Worm (Caenorhabditis elegans) whole organism, L1 larva: Measurements from ENCODE around the gene ape-1.

Source experiments
- C04F5.9 ChIP-seq: sonication (generic microtip); optimal IDR thresholded peaks from 2 replicates; lab custom pipeline; 2016; ENCODE audit warnings: missing genetic modification characterization, missing compliant biosample characterization
- F16B12.6 ChIP-seq: fragments of 150-350 bp; optimal IDR thresholded peaks from 2 replicates; lab custom pipeline; 2014; ENCODE audit warnings: missing biosample characterization, missing genetic modification characterization
- alr-1 ChIP-seq: fragments of 200-800 bp; sonication (Bioruptor generic); optimal IDR thresholded peaks from 2 replicates; lab custom pipeline; 2018; ENCODE audit warnings: borderline replicate concordance, mild to moderate bottlenecking, missing genetic modification characterization, missing compliant biosample characterization
- blmp-1 ChIP-seq: fragments of 150-350 bp; optimal IDR thresholded peaks from 2 replicates; lab custom pipeline; 2014; ENCODE audit warnings: missing biosample characterization, missing genetic modification characterization
- ceh-63 ChIP-seq: fragments of 200-800 bp; sonication (Bioruptor generic); optimal IDR thresholded peaks from 2 replicates; lab custom pipeline; 2018; ENCODE audit warnings: mild to moderate bottlenecking, missing genetic modification characterization, missing compliant biosample characterization
- ceh-82 ChIP-seq, 3 experiments: fragments of 150-350 bp in 1 of 3; sonication (generic microtip) in 2 of 3; optimal IDR thresholded peaks; 2 replicates each; lab custom pipeline; 2014 to 2017; ENCODE audit warnings: missing biosample characterization in 3 of 3, missing genetic modification characterization in 3 of 3
- ceh-88 ChIP-seq: fragments of 200-800 bp; sonication (Bioruptor generic); IDR thresholded peaks from 2 replicates; pipeline ENCODE4 v1.3.6; 2022; ENCODE audit warnings: missing genetic modification characterization, missing compliant biosample characterization
- dpl-1 ChIP-seq, 3 experiments: fragments of 150-350 bp in 2 of 3; sonication (generic microtip) in 1 of 3; optimal IDR thresholded peaks; 2 replicates each; lab custom pipeline; 2014 to 2017; ENCODE audit warnings: missing biosample characterization in 3 of 3, missing genetic modification characterization in 3 of 3, missing genetic modification reagents in 3 of 3
- dsc-1 ChIP-seq: sonication (generic microtip); optimal IDR thresholded peaks from 2 replicates; lab custom pipeline; 2016; ENCODE audit warnings: mild to moderate bottlenecking, missing genetic modification characterization, missing compliant biosample characterization
- efl-1 ChIP-seq, 4 experiments: fragments of 150-350 bp; optimal IDR thresholded peaks in 3 of 4; peaks in 1 of 4; 1 replicate in 1 of 4; 2 replicates in 3 of 4; lab custom pipeline; 2014; ENCODE audit warnings: missing biosample characterization in 2 of 4, missing genetic modification characterization in 2 of 4, missing genetic modification reagents in 2 of 4
- efl-3 ChIP-seq: fragments of 200-800 bp; sonication (Bioruptor generic); optimal IDR thresholded peaks from 2 replicates; lab custom pipeline; 2018; ENCODE audit warnings: mild to moderate bottlenecking, missing genetic modification characterization, missing compliant biosample characterization
- egl-27 ChIP-seq, 2 experiments: fragments of 150-350 bp in 1 of 2; sonication (generic microtip); optimal IDR thresholded peaks; 3 replicates each; lab custom pipeline; 2017 to 2018; ENCODE audit warnings: missing biosample characterization in 2 of 2, missing genetic modification characterization in 2 of 2, missing genetic modification reagents in 2 of 2
- elt-2 ChIP-seq: sonication (generic microtip); optimal IDR thresholded peaks from 2 replicates; lab custom pipeline; 2016; ENCODE audit warnings: missing genetic modification characterization, mild to moderate bottlenecking, inconsistent platforms, missing compliant biosample characterization, missing genetic modification reagents
- elt-3 ChIP-seq, 6 experiments: fragments of 150-350 bp in 1 of 6; sonication (generic microtip); optimal IDR thresholded peaks; 2 replicates each; lab custom pipeline; 2017 to 2018; ENCODE audit warnings: missing biosample characterization in 6 of 6, missing genetic modification characterization in 6 of 6, inconsistent platforms in 1 of 6
- fkh-10 ChIP-seq: sonication (generic microtip); optimal IDR thresholded peaks from 2 replicates; lab custom pipeline; 2017; ENCODE audit warnings: missing biosample characterization, missing genetic modification reagents, missing genetic modification characterization
- fkh-4 ChIP-seq: sonication (generic microtip); optimal IDR thresholded peaks from 2 replicates; lab custom pipeline; 2016; ENCODE audit warnings: missing compliant biosample characterization, missing genetic modification characterization, borderline replicate concordance
- grh-1 ChIP-seq: fragments of 200-800 bp; sonication (Bioruptor generic); IDR thresholded peaks from 2 replicates; pipeline ENCODE4 v1.3.6; 2022; ENCODE audit warnings: missing genetic modification reagents, missing genetic modification characterization, missing compliant biosample characterization
- hlh-17 ChIP-seq: fragments of 200-800 bp; sonication (Bioruptor generic); optimal IDR thresholded peaks from 2 replicates; lab custom pipeline; 2018; ENCODE audit warnings: missing genetic modification characterization, mild to moderate bottlenecking, missing compliant biosample characterization, moderate library complexity, borderline replicate concordance
- hlh-4 ChIP-seq: sonication (generic microtip); optimal IDR thresholded peaks from 2 replicates; lab custom pipeline; 2016; ENCODE audit warnings: mild to moderate bottlenecking, missing genetic modification characterization, missing compliant biosample characterization
- irx-1 ChIP-seq: sonication (generic microtip); optimal IDR thresholded peaks from 2 replicates; lab custom pipeline; 2016; ENCODE audit warnings: missing genetic modification characterization, missing compliant biosample characterization
- jun-1 ChIP-seq: fragments of 150-350 bp; optimal IDR thresholded peaks from 2 replicates; lab custom pipeline; 2014; ENCODE audit warnings: missing biosample characterization, missing genetic modification reagents, missing genetic modification characterization
- lin-13 ChIP-seq: fragments of 150-350 bp; optimal IDR thresholded peaks from 2 replicates; lab custom pipeline; 2014; ENCODE audit warnings: missing biosample characterization, missing genetic modification reagents, missing genetic modification characterization
- lin-14 ChIP-seq: fragments of 200-800 bp; sonication (Bioruptor generic); optimal IDR thresholded peaks from 2 replicates; lab custom pipeline; 2018; ENCODE audit warnings: mild to moderate bottlenecking, missing genetic modification characterization, moderate library complexity, missing compliant biosample characterization
- lin-35 ChIP-seq, 2 experiments: fragments of 150-350 bp; optimal IDR thresholded peaks; 2 replicates each; lab custom pipeline; 2014; ENCODE audit warnings: missing biosample characterization in 2 of 2, missing genetic modification characterization in 2 of 2, missing genetic modification reagents in 2 of 2
- lin-39 ChIP-seq: fragments of 150-350 bp; optimal IDR thresholded peaks from 2 replicates; lab custom pipeline; 2014; ENCODE audit warnings: missing biosample characterization, missing genetic modification reagents, missing genetic modification characterization
- lsy-2 ChIP-seq, 2 experiments: fragments of 150-350 bp; optimal IDR thresholded peaks; 2 replicates each; lab custom pipeline; 2014; ENCODE audit warnings: missing biosample characterization in 2 of 2, missing genetic modification characterization in 2 of 2
- mab-9 ChIP-seq: fragments of 200-800 bp; sonication (Bioruptor generic); IDR thresholded peaks from 2 replicates; pipeline ENCODE4 v1.3.6; 2022; ENCODE audit warnings: missing genetic modification reagents, missing genetic modification characterization, missing compliant biosample characterization
- mep-1 ChIP-seq: fragments of 150-350 bp; optimal IDR thresholded peaks from 2 replicates; lab custom pipeline; 2014; ENCODE audit warnings: missing biosample characterization, missing genetic modification characterization
- nhr-11 ChIP-seq: fragments of 150-350 bp; optimal IDR thresholded peaks from 2 replicates; lab custom pipeline; 2014; ENCODE audit warnings: missing biosample characterization, missing genetic modification characterization
- nhr-19 ChIP-seq: fragments of 200-800 bp; sonication (Bioruptor generic); conservative IDR thresholded peaks from 2 replicates; pipeline ENCODE4 v1.3.6; 2022; ENCODE audit warnings: missing genetic modification characterization, missing compliant biosample characterization
- nhr-20 ChIP-seq: sonication (generic microtip); optimal IDR thresholded peaks from 2 replicates; lab custom pipeline; 2016; ENCODE audit warnings: mild to moderate bottlenecking, missing genetic modification characterization, missing compliant biosample characterization
- nhr-28 ChIP-seq: fragments of 150-350 bp; optimal IDR thresholded peaks from 2 replicates; lab custom pipeline; 2014; ENCODE audit warnings: missing biosample characterization, missing genetic modification characterization
- nhr-71 ChIP-seq: sonication (generic microtip); optimal IDR thresholded peaks from 2 replicates; lab custom pipeline; 2016; ENCODE audit warnings: mild to moderate bottlenecking, missing genetic modification characterization, moderate library complexity, missing compliant biosample characterization
- nhr-85 ChIP-seq: sonication (generic microtip); peaks from one replicate; lab custom pipeline; 2016; ENCODE audit warnings: missing genetic modification characterization, inconsistent platforms, missing compliant biosample characterization
- nhr-90 ChIP-seq: sonication (generic microtip); optimal IDR thresholded peaks from 2 replicates; lab custom pipeline; 2016; ENCODE audit warnings: mild to moderate bottlenecking, missing genetic modification characterization, missing compliant biosample characterization; ENCODE audit not compliant: poor library complexity
- rnt-1 ChIP-seq: sonication (generic microtip); optimal IDR thresholded peaks from 2 replicates; lab custom pipeline; 2016; ENCODE audit warnings: mild to moderate bottlenecking, missing genetic modification characterization, moderate library complexity, missing compliant biosample characterization
- snu-23 ChIP-seq: sonication (generic microtip); optimal IDR thresholded peaks from 2 replicates; lab custom pipeline; 2016; ENCODE audit warnings: missing genetic modification characterization, missing compliant biosample characterization
- unc-130 ChIP-seq: fragments of 150-350 bp; optimal IDR thresholded peaks from 2 replicates; lab custom pipeline; 2017; ENCODE audit warnings: missing biosample characterization, missing genetic modification characterization, inconsistent platforms
- unc-30 ChIP-seq: sonication (generic microtip); optimal IDR thresholded peaks from 2 replicates; lab custom pipeline; 2017; ENCODE audit warnings: missing biosample characterization, missing genetic modification characterization
- ztf-4 ChIP-seq: fragments of 150-350 bp; optimal IDR thresholded peaks from 2 replicates; lab custom pipeline; 2014; ENCODE audit warnings: missing biosample characterization, missing genetic modification characterization

Gene ape-1

DNA sequence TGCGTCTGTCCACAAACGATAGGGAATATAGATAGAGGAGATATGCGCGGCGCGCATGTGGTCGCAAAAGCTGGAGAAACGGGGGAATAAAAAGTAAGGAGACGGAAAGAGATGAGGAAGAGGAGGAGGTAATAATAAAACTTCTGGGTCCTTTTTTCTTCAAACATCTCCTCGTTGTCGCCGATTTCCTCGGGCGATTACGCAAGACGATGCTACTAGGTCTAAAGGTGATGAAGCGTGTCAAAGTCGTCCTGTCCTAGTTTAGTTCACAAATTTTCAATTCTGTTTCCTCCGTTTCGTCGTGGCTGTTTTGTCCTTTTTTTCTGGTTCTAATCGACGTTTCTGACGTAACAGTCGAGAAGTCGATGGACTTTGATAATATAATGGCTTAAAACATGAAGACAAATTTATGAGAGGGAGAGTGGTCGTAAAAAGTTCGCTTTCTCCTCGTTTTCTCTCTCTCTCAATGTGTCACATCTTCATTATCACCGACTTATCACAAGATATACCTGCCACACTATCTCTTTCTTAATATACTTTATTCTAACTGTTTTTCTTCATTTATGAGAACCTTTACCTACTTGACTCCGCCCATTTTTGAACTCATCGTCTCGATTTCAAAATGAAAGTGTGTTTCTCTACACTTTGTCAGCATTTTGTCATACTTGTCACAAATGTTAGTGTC, 4.9 kb downstream of the ape-1 start:
- TF ChIP-seq blmp-1 (tag; lab: Kevin White, UChicago), result peak; percentile 97
- TF ChIP-seq nhr-85 (tag; lab: Kevin White, UChicago), result peak; percentile 73
- TF ChIP-seq lin-35 (GFP tag; optimal IDR thresholded peaks at IDR 0.05; lab: Kevin White, UChicago), result peak in 1 of 2 experiments; percentile 13
- no peak for TF ChIP-seq mab-9
- peak; percentile 28 for TF ChIP-seq nhr-20 (tag; lab: Kevin White, UChicago)
- peak; percentile 5 for TF ChIP-seq nhr-71 (tag; lab: Kevin White, UChicago)
- TF ChIP-seq nhr-19 (GFP tag; lab: Robert Waterston, UW), result no peak
- peak; percentile 35 for TF ChIP-seq lin-14
- peak; percentile 17 for TF ChIP-seq snu-23 (GFP tag; lab: Kevin White, UChicago)
- TF ChIP-seq elt-3 (tag; optimal IDR thresholded peaks at IDR 0.05; lab: Kevin White, UChicago), result peak in 3 of 6 experiments; percentile 22 to 49 (median 34)

DNA sequence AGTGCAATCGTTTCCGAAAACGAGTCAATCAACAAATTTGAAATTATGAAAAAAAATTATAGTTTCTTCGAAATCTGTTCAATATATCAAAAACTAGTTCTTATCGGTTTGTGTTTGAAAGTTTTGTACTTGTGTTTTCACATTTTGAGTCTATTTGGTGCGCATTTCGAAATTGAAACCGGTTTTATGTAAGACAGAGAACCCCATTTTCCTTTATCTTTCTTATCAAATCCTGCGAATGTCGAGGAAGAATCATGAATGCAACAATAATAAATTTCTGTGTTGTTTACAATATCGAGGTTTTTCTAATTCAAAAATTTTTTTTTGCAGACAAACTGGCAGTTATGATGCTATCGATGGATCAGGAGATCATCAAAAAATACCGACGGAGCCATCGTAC, 7.1 kb downstream of the ape-1 start:
- TF ChIP-seq efl-1 (optimal IDR thresholded peaks at IDR 0.05; lab: Kevin White, UChicago) (no peak), efl-1 (GFP tag; optimal IDR thresholded peaks at IDR 0.05 in 1 of 2; lab: Kevin White, UChicago) (peak in 1 of 2 experiments; percentile 58), C04F5.9 (tag; lab: Kevin White, UChicago) (no peak), rnt-1 (no peak), elt-3 (tag; optimal IDR thresholded peaks at IDR 0.05; lab: Kevin White, UChicago) (peak in 4 of 6 experiments; percentile 20 to 93 (median 28)), nhr-85 (tag; lab: Kevin White, UChicago) (peak; percentile 67), elt-2 (tag; lab: Kevin White, UChicago) (no peak), nhr-28 (tag; lab: Kevin White, UChicago) (no peak), lin-14 (peak; percentile 45), F16B12.6 (tag; lab: Kevin White, UChicago) (no peak), lsy-2 (tag; optimal IDR thresholded peaks at IDR 0.05; lab: Kevin White, UChicago) (peak in 1 of 2 experiments; percentile 3), efl-3 (GFP tag; lab: Kevin White, UChicago) (no peak), irx-1 (tag; lab: Kevin White, UChicago) (no peak), blmp-1 (tag; lab: Kevin White, UChicago) (peak; percentile 58), mab-9 (no peak), ceh-88 (GFP tag; lab: Robert Waterston, UW) (no peak), grh-1 (peak; percentile 69)

DNA sequence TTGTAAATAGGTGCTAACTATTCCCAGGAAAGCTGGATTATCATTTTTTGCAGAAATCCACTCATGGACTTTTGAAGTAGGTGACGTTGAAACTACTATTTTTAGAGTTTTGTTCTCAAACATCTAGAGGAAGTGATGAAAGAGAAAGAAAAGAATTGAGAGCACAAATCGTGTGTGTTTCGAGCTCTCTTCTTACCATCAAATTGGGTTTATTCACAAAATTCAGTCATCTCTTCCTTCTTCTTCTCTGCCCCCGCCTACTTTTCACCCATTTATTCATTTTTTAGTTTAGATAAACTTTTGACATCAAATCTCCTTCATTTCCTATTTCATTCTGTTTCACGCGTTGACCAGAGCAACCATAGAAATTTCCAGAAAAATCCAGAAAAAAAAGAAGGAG, 11.1 kb downstream of the ape-1 start, which contains the start of gene W05E10.2:
W05E10.2 (plus strand) TSS at position 301 of the 400 bp plus-strand sequence.
- TF ChIP-seq ztf-4 (tag; lab: Kevin White, UChicago), result no peak
- no peak for TF ChIP-seq C04F5.9 (tag; lab: Kevin White, UChicago)
- no peak for TF ChIP-seq dpl-1 (GFP tag; optimal IDR thresholded peaks at IDR 0.05; lab: Kevin White, UChicago)
- TF ChIP-seq dsc-1, result peak; percentile 59
- TF ChIP-seq hlh-17 (GFP tag; lab: Kevin White, UChicago), result no peak
- no peak for TF ChIP-seq nhr-11 (tag; lab: Kevin White, UChicago)
- TF ChIP-seq nhr-20 (tag; lab: Kevin White, UChicago), result no peak
- TF ChIP-seq lin-39, result no peak
- TF ChIP-seq unc-30 (tag; lab: Kevin White, UChicago), result no peak
- TF ChIP-seq unc-130 (tag; lab: Kevin White, UChicago), result no peak
- no peak for TF ChIP-seq egl-27 (tag; optimal IDR thresholded peaks at IDR 0.05; lab: Kevin White, UChicago)
- TF ChIP-seq hlh-4 (tag; lab: Kevin White, UChicago), result no peak
- TF ChIP-seq snu-23 (GFP tag; lab: Kevin White, UChicago), result no peak
- no peak for TF ChIP-seq nhr-90 (tag; lab: Kevin White, UChicago)
- TF ChIP-seq ceh-63 (GFP tag; lab: Kevin White, UChicago), result no peak
- TF ChIP-seq alr-1, result no peak
- no peak for TF ChIP-seq fkh-4 (tag; lab: Kevin White, UChicago)
- TF ChIP-seq nhr-19 (GFP tag; lab: Robert Waterston, UW), result no peak
- TF ChIP-seq lin-35 (GFP tag; optimal IDR thresholded peaks at IDR 0.05; lab: Kevin White, UChicago), result no peak
- no peak for TF ChIP-seq mep-1 (tag; lab: Kevin White, UChicago)
- TF ChIP-seq ceh-82 (tag; optimal IDR thresholded peaks at IDR 0.05; lab: Kevin White, UChicago), result no peak
- no peak for TF ChIP-seq lin-13 (GFP tag; lab: Kevin White, UChicago)
- peak; percentile 25 for TF ChIP-seq lin-14
- peak; percentile 15 for TF ChIP-seq fkh-10 (GFP tag; lab: Kevin White, UChicago)
- no peak for TF ChIP-seq irx-1 (tag; lab: Kevin White, UChicago)
- TF ChIP-seq jun-1 (tag; lab: Kevin White, UChicago), result no peak
